Worm (Caenorhabditis elegans) whole organism, dauer: ENCODE measurements around the gene duo-1.
"Not testable (repeated sequence)": the region's sequence is repeated elsewhere in the genome, so short reads cannot be mapped to it uniquely, and the experiment has no call there.

Source experiments
- unc-62 ChIP-seq: sonication (generic microtip); optimal IDR thresholded peaks from 2 replicates; lab custom pipeline; 2017; ENCODE audit warnings: missing biosample characterization, missing genetic modification reagents, missing genetic modification characterization

duo-1 gene

DNA sequence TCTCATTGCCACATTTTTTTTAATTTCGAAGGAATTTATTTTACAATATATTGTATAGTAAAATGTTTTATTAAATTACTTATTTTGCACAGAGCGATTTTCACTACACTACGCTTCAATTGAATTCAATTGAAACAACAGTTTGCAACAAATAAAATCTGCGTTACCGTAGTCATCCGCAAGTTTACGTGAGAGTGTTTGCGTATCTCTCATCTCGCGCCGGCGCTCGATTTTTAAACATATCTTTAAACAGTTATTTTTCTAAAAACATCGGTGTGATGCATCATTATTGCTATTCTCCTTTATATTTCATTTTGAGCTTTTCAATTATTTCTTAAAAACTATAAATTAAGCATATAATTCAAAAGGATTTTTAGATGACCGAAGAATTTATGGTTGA lies at the start of gene duo-1:
Gene duo-1 (plus strand): TSS at position 371 of the 400 bp plus-strand sequence.
- no peak for TF ChIP-seq unc-62 (GFP tag; lab: Kevin White, UChicago)

- TF ChIP-seq unc-62 (GFP tag; lab: Kevin White, UChicago) = not testable (repeated sequence)
Measured at ce11 chrV:11504853-11505397, 49.5 kb upstream of the duo-1 start, which contains the start of the genes C55A6.1 and C55A6.10. Gene C55A6.1 (minus strand): TSS chrV:11504968. Gene C55A6.10 (plus strand): TSS chrV:11505347.

ce11 chrV:11506347-11506746 lies 48.1 kb upstream of the duo-1 start:
- no peak for TF ChIP-seq unc-62 (GFP tag; lab: Kevin White, UChicago)

DNA sequence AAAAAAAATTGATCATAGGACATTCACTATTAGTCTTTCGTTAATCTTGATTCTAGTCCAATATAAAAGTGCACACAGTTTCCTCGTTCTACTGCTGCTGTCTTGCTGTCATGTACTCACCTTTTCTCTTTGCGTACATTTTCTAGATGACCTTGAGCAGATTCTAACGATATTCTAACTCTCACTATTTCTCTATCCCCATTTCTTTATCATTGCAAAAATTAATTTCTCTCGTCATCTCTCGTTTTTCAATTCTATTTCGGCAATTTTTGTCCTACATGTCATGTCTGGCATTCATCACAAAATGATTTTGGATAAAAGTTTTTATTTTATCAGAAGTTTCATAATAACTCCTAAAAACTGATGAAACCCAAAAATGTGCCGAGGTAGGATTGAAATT lies 45.7 kb upstream of the duo-1 start, which contains the start of gene ttll-5:
Gene ttll-5 (plus strand): TSS at position 288 of the 400 bp plus-strand sequence.
- TF ChIP-seq unc-62 (GFP tag; lab: Kevin White, UChicago) = no peak

DNA sequence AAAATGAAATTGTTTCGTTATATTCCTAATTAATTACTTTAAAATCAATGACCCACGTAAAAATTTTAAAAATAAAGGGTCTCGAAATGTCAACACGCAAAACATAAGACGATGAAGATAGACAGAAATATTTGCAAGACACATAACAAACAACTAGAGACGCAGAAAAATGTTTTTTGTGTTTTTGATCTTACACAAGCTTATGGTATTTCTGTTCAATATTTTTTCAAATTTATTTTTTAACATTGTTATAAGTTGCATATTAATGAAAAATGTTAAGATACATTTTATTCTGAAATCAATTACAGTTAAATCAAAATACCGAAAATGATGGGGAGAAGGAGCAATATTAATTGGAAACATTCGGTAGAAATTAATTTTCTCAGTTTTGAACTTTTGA lies 41.0 kb upstream of the duo-1 start, which contains the start of gene C55A6.3:
Gene C55A6.3 (minus strand): TSS at position 101 of the 400 bp plus-strand sequence.
- no peak for TF ChIP-seq unc-62 (GFP tag; lab: Kevin White, UChicago)

- no peak for TF ChIP-seq unc-62 (GFP tag; lab: Kevin White, UChicago)
Measured at ce11 chrV:11514677-11515076, 39.8 kb upstream of the duo-1 start, which contains the start of gene C55A6.6. Gene C55A6.6 (minus strand): TSS chrV:11514737.

DNA sequence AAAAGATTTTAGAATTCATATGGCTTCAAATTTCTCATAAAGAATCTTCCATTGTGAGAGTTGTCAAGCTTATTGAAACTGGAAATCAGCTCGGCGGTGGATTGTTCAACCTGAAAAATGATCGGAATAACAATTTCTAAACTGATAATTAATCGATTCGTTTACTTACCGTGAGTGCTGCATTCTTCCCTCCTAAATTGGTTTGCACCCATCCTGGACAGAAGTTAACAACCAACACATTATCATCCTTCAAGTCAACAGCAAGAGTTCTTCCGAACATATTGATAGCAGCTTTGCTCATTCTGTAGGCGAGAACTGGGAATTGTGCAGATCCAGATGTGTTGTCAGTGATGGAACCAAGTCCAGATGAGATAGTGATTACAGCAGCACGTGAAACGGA lies 39.3 kb upstream of the duo-1 start:
- no peak for TF ChIP-seq unc-62 (GFP tag; lab: Kevin White, UChicago)

DNA sequence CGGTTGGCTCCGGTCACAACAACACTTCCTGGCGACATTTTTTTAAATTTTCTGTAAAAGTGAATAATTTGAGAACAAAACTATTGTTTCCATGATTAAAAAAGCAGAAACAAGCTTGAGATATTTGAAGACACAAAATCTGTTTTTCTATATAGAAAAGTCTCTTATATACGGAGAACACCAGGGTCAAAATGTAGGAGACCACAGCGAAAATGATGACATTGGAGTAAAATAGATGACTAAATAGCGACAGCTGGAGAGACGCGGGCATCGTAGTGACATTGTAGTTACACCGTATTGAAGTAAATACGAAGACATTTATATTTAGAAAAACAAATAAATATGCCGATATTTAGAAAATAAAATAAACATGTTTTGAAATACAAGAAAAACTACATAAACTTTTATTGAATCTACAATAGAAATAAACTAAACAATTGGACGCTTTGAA lies 38.3 kb upstream of the duo-1 start, which contains the start of gene sdz-8:
Gene sdz-8 (minus strand): TSS at position 51 of the 451 bp plus-strand sequence.
- TF ChIP-seq unc-62 (GFP tag; lab: Kevin White, UChicago) = no peak

DNA sequence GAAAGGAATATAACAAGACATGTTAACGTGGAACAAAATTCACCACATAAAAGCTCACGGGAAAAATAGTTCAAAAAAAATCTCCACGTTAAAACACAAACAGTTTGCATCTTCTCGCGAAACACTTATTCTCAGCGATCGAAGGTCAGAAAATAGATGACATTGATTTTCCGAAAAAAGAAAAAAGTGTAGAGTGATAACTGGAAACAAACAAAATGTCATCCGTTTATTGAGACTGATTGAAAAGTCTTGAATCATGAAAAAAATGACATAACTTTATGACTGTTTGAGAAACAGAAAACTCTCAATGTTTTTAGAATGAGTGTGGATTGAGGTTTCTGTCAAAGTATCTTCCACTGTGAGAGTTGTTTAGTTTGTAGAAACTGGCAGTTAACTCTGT lies 36.6 kb upstream of the duo-1 start, which contains the start of gene C55A6.4:
Gene C55A6.4 (minus strand): TSS at position 101 of the 400 bp plus-strand sequence.
- no peak for TF ChIP-seq unc-62 (GFP tag; lab: Kevin White, UChicago)

ce11 chrV:11520215-11520614 lies 34.2 kb upstream of the duo-1 start, which contains the start of the genes C55A6.11 and C55A6.7:
Gene C55A6.11 (plus strand): TSS chrV:11520515.
Gene C55A6.7 (minus strand): TSS chrV:11520530.
- TF ChIP-seq unc-62 (GFP tag; lab: Kevin White, UChicago) = no peak

ce11 chrV:11521448-11521847 lies 33.0 kb upstream of the duo-1 start, which contains the start of gene pafo-1:
Gene pafo-1 (plus strand): TSS chrV:11521703.
- no peak for TF ChIP-seq unc-62 (GFP tag; lab: Kevin White, UChicago)

DNA sequence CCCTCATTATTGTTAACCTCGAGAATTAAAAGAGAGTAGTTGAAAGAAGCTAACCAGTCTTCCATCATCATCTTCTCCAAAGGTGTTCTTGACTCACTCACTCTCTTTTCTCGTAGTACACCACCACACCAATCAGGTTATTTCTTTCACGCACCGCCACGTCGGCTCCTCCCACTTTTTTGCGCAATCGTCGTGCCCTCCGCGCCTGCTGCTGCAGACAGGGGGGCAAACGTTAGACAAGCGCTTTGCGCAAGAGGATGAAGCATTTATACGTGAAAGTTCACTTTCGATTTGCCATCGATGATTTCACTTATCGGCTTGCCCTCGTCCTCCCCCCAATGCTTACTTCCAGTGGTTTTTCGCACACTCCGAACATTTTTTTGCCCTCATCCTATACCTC lies 29.1 kb upstream of the duo-1 start:
- no peak for TF ChIP-seq unc-62 (GFP tag; lab: Kevin White, UChicago)

- no peak for TF ChIP-seq unc-62 (GFP tag; lab: Kevin White, UChicago)
Measured at ce11 chrV:11526927-11527491, 27.4 kb upstream of the duo-1 start.

- TF ChIP-seq unc-62 (GFP tag; lab: Kevin White, UChicago) = no peak
Measured at ce11 chrV:11527531-11527930, 26.9 kb upstream of the duo-1 start, which contains the start of gene ccch-1. Gene ccch-1 (plus strand): TSS chrV:11527831.

DNA sequence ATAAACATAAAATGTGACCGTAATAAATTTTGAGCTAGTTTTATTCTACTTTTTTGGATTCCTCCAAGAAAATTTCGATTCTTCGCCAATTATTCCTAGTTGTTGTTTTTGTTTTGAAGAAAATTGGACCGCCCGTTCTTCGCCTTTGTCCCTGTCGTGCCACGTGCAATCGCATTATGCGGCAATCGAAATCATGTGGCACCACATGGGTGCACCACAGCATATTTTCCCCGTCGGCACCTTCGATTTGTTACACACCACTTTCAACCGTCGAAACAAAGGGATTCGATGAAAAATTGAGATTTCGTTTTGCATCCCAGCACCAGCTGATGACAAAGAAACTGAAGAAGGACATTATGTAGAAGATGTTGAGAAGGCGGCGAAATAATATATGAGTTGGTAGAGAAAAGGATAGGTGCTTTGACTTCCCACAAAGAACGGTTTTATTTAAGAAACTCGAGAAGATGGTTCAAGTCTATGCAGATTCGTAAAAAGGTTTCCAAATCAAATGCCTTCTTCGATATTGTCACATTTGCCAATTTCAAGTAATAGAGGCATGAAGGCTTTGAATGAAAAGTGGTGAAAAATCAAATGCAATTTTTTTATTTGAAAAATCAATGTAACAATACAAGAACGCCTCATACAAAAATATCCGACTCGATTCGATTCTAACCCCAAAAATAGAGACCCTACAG lies 25.6 kb upstream of the duo-1 start:
- no peak for TF ChIP-seq unc-62 (GFP tag; lab: Kevin White, UChicago)

- no peak for TF ChIP-seq unc-62 (GFP tag; lab: Kevin White, UChicago)
Measured at ce11 chrV:11529541-11529940, 24.9 kb upstream of the duo-1 start.
